Fruit fly (Drosophila melanogaster): ENCODE results near the gene brv1.

Gene brv1

dm6 chr3L:19516547-19516946 is 30.2 kb upstream of the brv1 start (continued):
- TF ChIP-seq ey (GFP tag; optimal IDR thresholded peaks at IDR 0.05) (no peak), N (GFP tag; optimal IDR thresholded peaks at IDR 0.05) (no peak), lola (GFP tag; optimal IDR thresholded peaks at IDR 0.05) (no peak), dmrt93B (GFP tag; optimal IDR thresholded peaks at IDR 0.05) (peak; percentile 84)

- TF ChIP-seq Dfd (GFP tag; optimal IDR thresholded peaks at IDR 0.05): peak; percentile 70
- TF ChIP-seq Dif (GFP tag; optimal IDR thresholded peaks at IDR 0.05; ENCODE audit: partially characterized antibody): no peak
- no peak for TF ChIP-seq fru (GFP tag; optimal IDR thresholded peaks at IDR 0.05)
- TF ChIP-seq Vsx2 (GFP tag; optimal IDR thresholded peaks at IDR 0.05; ENCODE audit: partially characterized antibody): no peak
Measured at dm6 chr3L:19512672-19513071, 26.4 kb upstream of the brv1 start.

dm6 chr3L:19504719-19505118 is 18.4 kb upstream of the brv1 start:
- TF ChIP-seq CrebA (GFP tag; optimal IDR thresholded peaks at IDR 0.05; ENCODE audit: borderline replicate concordance) (no peak), Hr78 (GFP tag; optimal IDR thresholded peaks at IDR 0.05) (no peak), tai (GFP tag; optimal IDR thresholded peaks at IDR 0.05) (peak; percentile 7), HLH106 (tag; optimal IDR thresholded peaks at IDR 0.05) (no peak), Myc (optimal IDR thresholded peaks at IDR 0.05) (no peak), Rel (GFP tag; optimal IDR thresholded peaks at IDR 0.05) (no peak), Rel (tag; optimal IDR thresholded peaks at IDR 0.05) (no peak), rgr (GFP tag; optimal IDR thresholded peaks at IDR 0.05) (peak; percentile 66), dsf (GFP tag; optimal IDR thresholded peaks at IDR 0.05; ENCODE audit: borderline replicate concordance) (no peak), Vsx2 (GFP tag; optimal IDR thresholded peaks at IDR 0.05; ENCODE audit: partially characterized antibody) (no peak), Dfd (GFP tag; optimal IDR thresholded peaks at IDR 0.05) (no peak), GATAd (GFP tag; optimal IDR thresholded peaks at IDR 0.05) (no peak), dmrt93B (GFP tag; optimal IDR thresholded peaks at IDR 0.05) (no peak), usp (GFP tag; optimal IDR thresholded peaks at IDR 0.05) (no peak), sv (GFP tag; optimal IDR thresholded peaks at IDR 0.05) (no peak), Hnf4 (GFP tag; optimal IDR thresholded peaks at IDR 0.05) (peak; percentile 47), pan (optimal IDR thresholded peaks at IDR 0.05) (no peak), fru (GFP tag; optimal IDR thresholded peaks at IDR 0.05) (peak; percentile 44), Hr83 (GFP tag; optimal IDR thresholded peaks at IDR 0.05; ENCODE audit: poor library complexity, severe bottlenecking) (peak; percentile 71), Mio (GFP tag; optimal IDR thresholded peaks at IDR 0.05) (no peak), lola (GFP tag; optimal IDR thresholded peaks at IDR 0.05) (no peak), CG9705 (GFP tag; optimal IDR thresholded peaks at IDR 0.05) (no peak), Jra (GFP tag; optimal IDR thresholded peaks at IDR 0.05) (peak; percentile 17), h (GFP tag; optimal IDR thresholded peaks at IDR 0.05) (peak; percentile 73), foxo (GFP tag; optimal IDR thresholded peaks at IDR 0.05) (peak in 1 of 2 experiments; percentile 38), Dif (GFP tag; optimal IDR thresholded peaks at IDR 0.05; ENCODE audit: partially characterized antibody) (no peak), dl (GFP tag; optimal IDR thresholded peaks at IDR 0.05; ENCODE audit: insufficient read depth in 1 of 2, partially characterized antibody in 2 of 2) (no peak), psq (GFP tag; optimal IDR thresholded peaks at IDR 0.05) (no peak), brk (GFP tag; optimal IDR thresholded peaks at IDR 0.05) (no peak), woc (GFP tag; optimal IDR thresholded peaks at IDR 0.05) (no peak), CG32264 (GFP tag; optimal IDR thresholded peaks at IDR 0.05) (no peak), jim (GFP tag; optimal IDR thresholded peaks at IDR 0.05) (no peak), N (GFP tag; optimal IDR thresholded peaks at IDR 0.05) (no peak), Abd-B (GFP tag; optimal IDR thresholded peaks at IDR 0.05) (no peak), br (GFP tag; optimal IDR thresholded peaks at IDR 0.05) (peak; percentile 34), OdsH (GFP tag; optimal IDR thresholded peaks at IDR 0.05) (peak; percentile 60), Sp1 (GFP tag; optimal IDR thresholded peaks at IDR 0.05) (no peak), sage (GFP tag; optimal IDR thresholded peaks at IDR 0.05) (no peak), ey (GFP tag; optimal IDR thresholded peaks at IDR 0.05) (no peak)

Measured in whole organism, wandering third instar larva.